Worm (Caenorhabditis elegans) whole organism, L2 larva: ENCODE results near the gene set-12.

Experiments
- ZK546.5 ChIP-seq: sonication (generic microtip); optimal IDR thresholded peaks from 2 replicates; lab custom pipeline; 2017; ENCODE audit warnings: missing biosample characterization, missing genetic modification characterization
- crh-2 ChIP-seq: sonication (generic microtip); optimal IDR thresholded peaks from 2 replicates; lab custom pipeline; 2017; ENCODE audit warnings: missing biosample characterization, missing genetic modification characterization
- unc-55 ChIP-seq: fragments of 150-350 bp; sonication (generic microtip); optimal IDR thresholded peaks from 3 replicates; lab custom pipeline; 2014; ENCODE audit warnings: missing biosample characterization, missing genetic modification reagents, missing genetic modification characterization
- zag-1 ChIP-seq: fragments of 150-350 bp; optimal IDR thresholded peaks from 2 replicates; lab custom pipeline; 2014; ENCODE audit warnings: missing biosample characterization, missing genetic modification characterization

DNA sequence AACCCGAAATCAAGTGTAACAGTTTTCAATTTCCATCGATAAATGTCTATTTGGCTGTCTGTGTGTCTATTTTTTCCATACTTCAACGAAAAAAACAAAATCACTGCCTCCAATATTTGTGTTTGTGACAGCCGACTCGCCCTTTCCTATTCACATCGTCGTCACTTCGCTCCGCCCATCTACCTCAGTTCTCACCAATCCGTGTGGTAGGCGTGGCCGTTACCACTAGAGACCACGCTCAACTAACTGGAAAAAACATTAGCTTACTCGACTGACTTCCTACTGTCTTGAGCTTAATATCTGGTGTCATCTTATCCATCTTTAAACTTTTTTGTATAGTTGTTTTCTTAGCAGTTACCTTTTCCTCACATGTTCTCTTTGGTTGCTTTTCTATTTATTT, 9.3 kb upstream of the set-12 start:
- TF ChIP-seq unc-55 (GFP tag; lab: Kevin White, UChicago) (no peak), zag-1 (tag; lab: Kevin White, UChicago) (no peak), crh-2 (no peak), ZK546.5 (tag; lab: Kevin White, UChicago) (no peak)
